Worm (Caenorhabditis elegans) whole organism, L3 larva: ENCODE data around the gene F45E1.1.

Experiments used
- elt-1 ChIP-seq: fragments of 150-350 bp; optimal IDR thresholded peaks from 2 replicates; lab custom pipeline; 2014; ENCODE audit warnings: missing biosample characterization, missing genetic modification characterization
- nhr-77 ChIP-seq: fragments of 150-350 bp; optimal IDR thresholded peaks from 2 replicates; lab custom pipeline; 2014; ENCODE audit warnings: missing biosample characterization, missing genetic modification characterization
- snpc-4 ChIP-seq: fragments of 150-350 bp; optimal IDR thresholded peaks from 2 replicates; lab custom pipeline; 2014; ENCODE audit warnings: missing biosample characterization, missing genetic modification characterization
- zag-1 ChIP-seq: fragments of 150-350 bp; optimal IDR thresholded peaks from 2 replicates; lab custom pipeline; 2014; ENCODE audit warnings: missing biosample characterization, missing genetic modification characterization

ce11 chrX:7961623-7962022 lies 41.9 kb upstream of the F45E1.1 start, which contains the start of gene sem-5:
- TF ChIP-seq snpc-4 (tag; lab: Kevin White, UChicago) (no peak), elt-1 (tag; lab: Kevin White, UChicago) (no peak), nhr-77 (tag; lab: Kevin White, UChicago) (no peak), zag-1 (no peak)
